Worm (Caenorhabditis elegans): ENCODE data around the gene cyp-25A4.
A peak's percentile ranks its signal among the peaks of the same experiment; 100 is the strongest.

The cyp-25A4 gene

ce11 chrIII:3887586-3887985, 35.7 kb upstream of the cyp-25A4 start:
- TF ChIP-seq sem-2 (GFP tag; optimal IDR thresholded peaks at IDR 0.05) (no peak), lsy-2 (tag; optimal IDR thresholded peaks at IDR 0.05) (no peak), sptf-1 (tag; optimal IDR thresholded peaks at IDR 0.05) (no peak)

ce11 chrIII:3883146-3883545, 31.3 kb upstream of the cyp-25A4 start:
- TF ChIP-seq mep-1 (tag; optimal IDR thresholded peaks at IDR 0.05): no peak
- no peak for TF ChIP-seq nhr-2 (tag; optimal IDR thresholded peaks at IDR 0.05)
- TF ChIP-seq unc-39 (tag; optimal IDR thresholded peaks at IDR 0.05): no peak
- TF ChIP-seq ztf-11 (tag; optimal IDR thresholded peaks at IDR 0.05): no peak
- no peak for TF ChIP-seq snpc-4 (tag; optimal IDR thresholded peaks at IDR 0.05)
- TF ChIP-seq nhr-237 (tag; optimal IDR thresholded peaks at IDR 0.05): no peak
- no peak for TF ChIP-seq mls-2 (tag; optimal IDR thresholded peaks at IDR 0.05)
- no peak for TF ChIP-seq ceh-83 (GFP tag; optimal IDR thresholded peaks at IDR 0.05)

- no peak for TF ChIP-seq lin-32 (GFP tag; optimal IDR thresholded peaks at IDR 0.05)
- no peak for TF ChIP-seq flh-1 (GFP tag; optimal IDR thresholded peaks at IDR 0.05)
- TF ChIP-seq hlh-1 (tag; optimal IDR thresholded peaks at IDR 0.05): no peak
- no peak for TF ChIP-seq unc-39 (tag; optimal IDR thresholded peaks at IDR 0.05)
- TF ChIP-seq snpc-4 (tag; optimal IDR thresholded peaks at IDR 0.05): no peak
- TF ChIP-seq bed-3 (GFP tag; optimal IDR thresholded peaks at IDR 0.05): no peak
- TF ChIP-seq ceh-83 (GFP tag; optimal IDR thresholded peaks at IDR 0.05): no peak
- TF ChIP-seq unc-120 (tag; optimal IDR thresholded peaks at IDR 0.05; ENCODE audit: poor library complexity, severe bottlenecking): no peak
- no peak for TF ChIP-seq sem-2 (GFP tag; optimal IDR thresholded peaks at IDR 0.05)
- TF ChIP-seq mls-2 (tag; optimal IDR thresholded peaks at IDR 0.05): no peak
- TF ChIP-seq mab-5 (tag; optimal IDR thresholded peaks at IDR 0.05): no peak
- no peak for TF ChIP-seq ztf-11 (tag; optimal IDR thresholded peaks at IDR 0.05)
Observed at ce11 chrIII:3878986-3879756, 27.3 kb upstream of the cyp-25A4 start.

- TF ChIP-seq nhr-76 (tag; optimal IDR thresholded peaks at IDR 0.05) (no peak), nhr-2 (tag; optimal IDR thresholded peaks at IDR 0.05) (peak; percentile 84), sptf-1 (tag; optimal IDR thresholded peaks at IDR 0.05) (peak; percentile 6), ceh-39 (tag; optimal IDR thresholded peaks at IDR 0.05) (no peak), lin-32 (GFP tag; optimal IDR thresholded peaks at IDR 0.05) (no peak), ztf-11 (tag; optimal IDR thresholded peaks at IDR 0.05) (peak; percentile 3), zip-8 (tag; optimal IDR thresholded peaks at IDR 0.05) (peak; percentile 97)
Observed at ce11 chrIII:3876197-3876897, 24.5 kb upstream of the cyp-25A4 start.

- TF ChIP-seq nhr-237 (tag; optimal IDR thresholded peaks at IDR 0.05) (no peak), ceh-43 (GFP tag; optimal IDR thresholded peaks at IDR 0.05) (no peak), pha-4 (tag; optimal IDR thresholded peaks at IDR 0.05) (no peak), ham-2 (GFP tag; optimal IDR thresholded peaks at IDR 0.05) (no peak), ztf-11 (tag; optimal IDR thresholded peaks at IDR 0.05) (no peak), nhr-12 (tag; optimal IDR thresholded peaks at IDR 0.05) (no peak), flh-1 (GFP tag; optimal IDR thresholded peaks at IDR 0.05) (no peak)
Observed at ce11 chrIII:3875608-3876007, 23.7 kb upstream of the cyp-25A4 start.

ce11 chrIII:3874895-3875294, 23.0 kb upstream of the cyp-25A4 start:
- TF ChIP-seq ztf-11 (tag; optimal IDR thresholded peaks at IDR 0.05) (no peak), nhr-76 (tag; optimal IDR thresholded peaks at IDR 0.05) (no peak), sem-2 (GFP tag; optimal IDR thresholded peaks at IDR 0.05) (no peak), M03D4.4 (tag; optimal IDR thresholded peaks at IDR 0.05) (no peak), hlh-1 (tag; optimal IDR thresholded peaks at IDR 0.05) (no peak), ceh-39 (tag; optimal IDR thresholded peaks at IDR 0.05) (no peak), sptf-1 (tag; optimal IDR thresholded peaks at IDR 0.05) (no peak), elt-1 (tag; optimal IDR thresholded peaks at IDR 0.05; ENCODE audit: borderline replicate concordance, insufficient read depth) (no peak), ceh-43 (GFP tag; optimal IDR thresholded peaks at IDR 0.05) (no peak), nhr-28 (tag; optimal IDR thresholded peaks at IDR 0.05) (no peak), unc-39 (tag; optimal IDR thresholded peaks at IDR 0.05) (no peak), lin-32 (GFP tag; optimal IDR thresholded peaks at IDR 0.05) (no peak)
